Worm (Caenorhabditis elegans) whole organism, L4/young adult: Measurements from ENCODE around the gene F10D2.10.

Source experiments
- W03F9.2 ChIP-seq: fragments of 150-350 bp; optimal IDR thresholded peaks from 2 replicates; lab custom pipeline; 2014; ENCODE audit warnings: missing biosample characterization, missing genetic modification characterization
- dao-5 ChIP-seq: sonication (generic microtip); optimal IDR thresholded peaks from 2 replicates; lab custom pipeline; 2016; ENCODE audit warnings: missing genotype, missing genetic modification characterization, moderate library complexity, missing compliant biosample characterization
- him-1 ChIP-seq: sonication (generic microtip); optimal IDR thresholded peaks from 2 replicates; lab custom pipeline; 2016; ENCODE audit warnings: missing genotype, missing genetic modification reagents, missing genetic modification characterization, missing compliant biosample characterization

DNA sequence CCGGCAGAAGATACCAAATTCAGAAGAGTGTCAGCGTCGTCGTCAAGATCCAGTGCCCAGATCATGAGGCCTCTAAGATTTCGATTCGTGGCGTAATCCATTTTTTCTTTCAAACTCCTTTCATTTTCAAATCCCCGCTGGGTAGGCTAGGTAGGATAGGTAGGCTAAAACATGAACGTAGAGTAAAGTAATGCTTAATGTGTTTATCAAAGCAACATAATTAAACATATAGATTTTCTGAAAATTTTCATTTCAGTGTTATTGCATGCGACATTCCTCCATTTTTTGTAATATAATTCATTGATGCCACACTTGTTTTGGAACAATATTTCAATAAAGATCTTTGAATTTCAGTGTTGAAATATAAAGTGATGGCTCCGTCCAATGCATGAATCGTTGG lies 26.5 kb downstream of the F10D2.10 start, which contains the start of gene T01C4.8:
- TF ChIP-seq W03F9.2 (tag; lab: Kevin White, UChicago) = no peak
- no peak for TF ChIP-seq him-1 (tag; lab: Kevin White, UChicago)
- TF ChIP-seq dao-5 (tag; lab: Kevin White, UChicago) = no peak
